Worm (Caenorhabditis elegans) whole organism, L1 larva: ENCODE measurements around the gene C12D5.10.
"Not testable (repeated sequence)": the region's sequence is repeated elsewhere in the genome, so short reads cannot be mapped to it uniquely, and the experiment has no call there.

Experiments
- C04F5.9 ChIP-seq: sonication (generic microtip); optimal IDR thresholded peaks from 2 replicates; lab custom pipeline; 2016; ENCODE audit warnings: missing genetic modification characterization, missing compliant biosample characterization
- C16A3.4 ChIP-seq: fragments of 150-350 bp; optimal IDR thresholded peaks from 2 replicates; lab custom pipeline; 2014; ENCODE audit warnings: missing biosample characterization, missing genetic modification characterization
- C34B4.2 ChIP-seq: sonication (generic microtip); optimal IDR thresholded peaks from 2 replicates; lab custom pipeline; 2017; ENCODE audit warnings: mild to moderate bottlenecking, missing genetic modification characterization, missing compliant biosample characterization
- F16B12.6 ChIP-seq: fragments of 150-350 bp; optimal IDR thresholded peaks from 2 replicates; lab custom pipeline; 2014; ENCODE audit warnings: missing biosample characterization, missing genetic modification characterization
- Y116A8C.19 ChIP-seq: sonication (generic microtip); optimal IDR thresholded peaks from 2 replicates; lab custom pipeline; 2016; ENCODE audit warnings: missing compliant biosample characterization, missing genetic modification characterization, borderline replicate concordance
- alr-1 ChIP-seq: fragments of 200-800 bp; sonication (Bioruptor generic); optimal IDR thresholded peaks from 2 replicates; lab custom pipeline; 2018; ENCODE audit warnings: borderline replicate concordance, mild to moderate bottlenecking, missing genetic modification characterization, missing compliant biosample characterization
- aly-2 ChIP-seq: fragments of 150-350 bp; optimal IDR thresholded peaks from 2 replicates; lab custom pipeline; 2014; ENCODE audit warnings: missing biosample characterization, missing genetic modification characterization
- ceh-63 ChIP-seq: fragments of 200-800 bp; sonication (Bioruptor generic); optimal IDR thresholded peaks from 2 replicates; lab custom pipeline; 2018; ENCODE audit warnings: mild to moderate bottlenecking, missing genetic modification characterization, missing compliant biosample characterization
- efl-1 ChIP-seq, 4 experiments: fragments of 150-350 bp; optimal IDR thresholded peaks in 3 of 4; peaks in 1 of 4; 1 replicate in 1 of 4; 2 replicates in 3 of 4; lab custom pipeline; 2014; ENCODE audit warnings: missing biosample characterization in 2 of 4, missing genetic modification characterization in 2 of 4, missing genetic modification reagents in 2 of 4
- egl-27 ChIP-seq, 2 experiments: fragments of 150-350 bp in 1 of 2; sonication (generic microtip); optimal IDR thresholded peaks; 3 replicates each; lab custom pipeline; 2017 to 2018; ENCODE audit warnings: missing biosample characterization in 2 of 2, missing genetic modification characterization in 2 of 2, missing genetic modification reagents in 2 of 2
- elt-2 ChIP-seq: sonication (generic microtip); optimal IDR thresholded peaks from 2 replicates; lab custom pipeline; 2016; ENCODE audit warnings: missing genetic modification characterization, mild to moderate bottlenecking, inconsistent platforms, missing compliant biosample characterization, missing genetic modification reagents
- fkh-10 ChIP-seq: sonication (generic microtip); optimal IDR thresholded peaks from 2 replicates; lab custom pipeline; 2017; ENCODE audit warnings: missing biosample characterization, missing genetic modification reagents, missing genetic modification characterization
- fkh-8 ChIP-seq: sonication (generic microtip); optimal IDR thresholded peaks from 2 replicates; lab custom pipeline; 2016; ENCODE audit warnings: mild to moderate bottlenecking, missing genetic modification characterization, missing compliant biosample characterization
- grh-1 ChIP-seq: fragments of 200-800 bp; sonication (Bioruptor generic); IDR thresholded peaks from 2 replicates; pipeline ENCODE4 v1.3.6; 2022; ENCODE audit warnings: missing genetic modification reagents, missing genetic modification characterization, missing compliant biosample characterization
- hlh-4 ChIP-seq: sonication (generic microtip); optimal IDR thresholded peaks from 2 replicates; lab custom pipeline; 2016; ENCODE audit warnings: mild to moderate bottlenecking, missing genetic modification characterization, missing compliant biosample characterization
- hpl-2 ChIP-seq: fragments of 150-350 bp; optimal IDR thresholded peaks from 2 replicates; lab custom pipeline; 2014; ENCODE audit warnings: missing biosample characterization, missing genetic modification reagents, missing genetic modification characterization
- jun-1 ChIP-seq: fragments of 150-350 bp; optimal IDR thresholded peaks from 2 replicates; lab custom pipeline; 2014; ENCODE audit warnings: missing biosample characterization, missing genetic modification reagents, missing genetic modification characterization
- lin-13 ChIP-seq: fragments of 150-350 bp; optimal IDR thresholded peaks from 2 replicates; lab custom pipeline; 2014; ENCODE audit warnings: missing biosample characterization, missing genetic modification reagents, missing genetic modification characterization
- lin-14 ChIP-seq: fragments of 200-800 bp; sonication (Bioruptor generic); optimal IDR thresholded peaks from 2 replicates; lab custom pipeline; 2018; ENCODE audit warnings: mild to moderate bottlenecking, missing genetic modification characterization, moderate library complexity, missing compliant biosample characterization
- lin-35 ChIP-seq, 2 experiments: fragments of 150-350 bp; optimal IDR thresholded peaks; 2 replicates each; lab custom pipeline; 2014; ENCODE audit warnings: missing biosample characterization in 2 of 2, missing genetic modification characterization in 2 of 2, missing genetic modification reagents in 2 of 2
- lin-39 ChIP-seq: fragments of 150-350 bp; optimal IDR thresholded peaks from 2 replicates; lab custom pipeline; 2014; ENCODE audit warnings: missing biosample characterization, missing genetic modification reagents, missing genetic modification characterization
- mab-9 ChIP-seq: fragments of 200-800 bp; sonication (Bioruptor generic); IDR thresholded peaks from 2 replicates; pipeline ENCODE4 v1.3.6; 2022; ENCODE audit warnings: missing genetic modification reagents, missing genetic modification characterization, missing compliant biosample characterization
- mef-2 ChIP-seq: fragments of 150-350 bp; optimal IDR thresholded peaks from 2 replicates; lab custom pipeline; 2014; ENCODE audit warnings: missing biosample characterization, missing genetic modification characterization
- nhr-28 ChIP-seq: fragments of 150-350 bp; optimal IDR thresholded peaks from 2 replicates; lab custom pipeline; 2014; ENCODE audit warnings: missing biosample characterization, missing genetic modification characterization
- nhr-71 ChIP-seq: sonication (generic microtip); optimal IDR thresholded peaks from 2 replicates; lab custom pipeline; 2016; ENCODE audit warnings: mild to moderate bottlenecking, missing genetic modification characterization, moderate library complexity, missing compliant biosample characterization
- nhr-77 ChIP-seq: fragments of 150-350 bp; optimal IDR thresholded peaks from 2 replicates; lab custom pipeline; 2014; ENCODE audit warnings: missing biosample characterization, missing genetic modification characterization
- pax-3 ChIP-seq: fragments of 200-800 bp; sonication (Bioruptor generic); optimal IDR thresholded peaks from 2 replicates; lab custom pipeline; 2018; ENCODE audit warnings: mild to moderate bottlenecking, missing genetic modification characterization, moderate library complexity, missing compliant biosample characterization
- skn-1 ChIP-seq: fragments of 150-350 bp; optimal IDR thresholded peaks from 2 replicates; lab custom pipeline; 2014; ENCODE audit warnings: missing biosample characterization, missing genetic modification characterization
- snpc-4 ChIP-seq: fragments of 150-350 bp; optimal IDR thresholded peaks from 2 replicates; lab custom pipeline; 2014; ENCODE audit warnings: missing biosample characterization, missing genetic modification characterization
- snu-23 ChIP-seq: sonication (generic microtip); optimal IDR thresholded peaks from 2 replicates; lab custom pipeline; 2016; ENCODE audit warnings: missing genetic modification characterization, missing compliant biosample characterization
- sptf-1 ChIP-seq: fragments of 150-350 bp; optimal IDR thresholded peaks from 2 replicates; lab custom pipeline; 2014; ENCODE audit warnings: missing biosample characterization, missing genetic modification characterization
- tbx-2 ChIP-seq: sonication (generic microtip); optimal IDR thresholded peaks from 2 replicates; lab custom pipeline; 2016; ENCODE audit warnings: missing genetic modification characterization, missing compliant biosample characterization
- unc-130 ChIP-seq: fragments of 150-350 bp; optimal IDR thresholded peaks from 2 replicates; lab custom pipeline; 2017; ENCODE audit warnings: missing biosample characterization, missing genetic modification characterization, inconsistent platforms
- unc-30 ChIP-seq: sonication (generic microtip); optimal IDR thresholded peaks from 2 replicates; lab custom pipeline; 2017; ENCODE audit warnings: missing biosample characterization, missing genetic modification characterization
- unc-86 ChIP-seq: sonication (generic microtip); optimal IDR thresholded peaks from 2 replicates; lab custom pipeline; 2016; ENCODE audit warnings: missing genetic modification characterization, missing compliant biosample characterization

Gene C12D5.10

DNA sequence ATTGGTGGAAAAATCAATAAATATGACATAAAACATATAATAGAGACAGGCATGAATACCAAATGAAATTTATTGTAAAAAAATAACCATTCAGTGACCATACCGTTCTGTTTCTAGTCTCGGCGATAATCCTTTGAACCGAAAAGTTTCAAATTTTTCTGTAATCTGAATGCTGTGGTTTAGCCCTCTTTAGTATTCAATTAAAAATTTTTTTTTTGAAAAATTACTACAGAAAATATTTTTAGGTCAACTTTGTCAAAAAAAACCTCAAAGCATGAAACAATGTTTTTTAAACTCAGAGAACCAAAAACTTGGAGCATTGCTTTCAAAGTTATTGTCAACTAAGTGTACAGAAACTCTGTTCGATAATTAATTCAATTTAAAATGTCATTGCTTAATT, 15.2 kb upstream of the C12D5.10 start, which contains the start of gene ZK105.11:
Gene ZK105.11 (minus strand): TSS at position 101 of the 400 bp plus-strand sequence.
- TF ChIP-seq snpc-4 (no peak), egl-27 (tag; optimal IDR thresholded peaks at IDR 0.05; lab: Kevin White, UChicago) (no peak), sptf-1 (tag; lab: Kevin White, UChicago) (no peak), mab-9 (no peak), nhr-71 (tag; lab: Kevin White, UChicago) (no peak), lin-39 (tag; lab: Kevin White, UChicago) (no peak), unc-86 (tag; lab: Kevin White, UChicago) (no peak), C16A3.4 (tag; lab: Kevin White, UChicago) (no peak), mef-2 (no peak), unc-130 (tag; lab: Kevin White, UChicago) (no peak), jun-1 (tag; lab: Kevin White, UChicago) (no peak), efl-1 (optimal IDR thresholded peaks at IDR 0.05; lab: Kevin White, UChicago) (no peak), efl-1 (GFP tag; optimal IDR thresholded peaks at IDR 0.05 in 1 of 2; lab: Kevin White, UChicago) (no peak), lin-35 (GFP tag; optimal IDR thresholded peaks at IDR 0.05; lab: Kevin White, UChicago) (no peak), C34B4.2 (no peak), hlh-4 (tag; lab: Kevin White, UChicago) (no peak), snu-23 (GFP tag; lab: Kevin White, UChicago) (no peak)

DNA sequence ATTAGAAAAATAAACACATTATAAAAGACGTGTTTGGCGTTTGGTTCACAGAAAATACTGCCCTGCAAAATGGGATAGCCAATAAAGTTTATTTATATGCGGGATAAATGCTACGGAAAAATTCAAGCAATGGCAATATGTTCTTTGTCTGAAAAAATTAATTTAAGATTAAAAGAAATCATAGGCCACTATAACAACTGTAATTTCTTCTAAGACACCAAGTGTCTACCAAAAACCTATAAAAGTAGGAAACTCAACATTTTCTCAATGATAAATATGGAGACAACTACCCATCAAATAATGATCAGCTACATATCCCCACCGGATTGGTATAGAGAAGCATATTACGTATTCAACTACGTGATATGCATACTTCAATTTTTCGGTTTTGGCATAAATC, 12.0 kb upstream of the C12D5.10 start, which contains the start of gene srw-3:
Gene srw-3 (plus strand): TSS at position 301 of the 400 bp plus-strand sequence.
- TF ChIP-seq alr-1 (no peak), skn-1 (tag; lab: Kevin White, UChicago) (no peak), fkh-10 (GFP tag; lab: Kevin White, UChicago) (no peak), elt-2 (tag; lab: Kevin White, UChicago) (no peak), C34B4.2 (no peak), jun-1 (tag; lab: Kevin White, UChicago) (no peak), hpl-2 (GFP tag; lab: Kevin White, UChicago) (no peak), tbx-2 (no peak), nhr-71 (tag; lab: Kevin White, UChicago) (no peak), ceh-63 (no peak), fkh-8 (tag; lab: Kevin White, UChicago) (no peak), C16A3.4 (tag; lab: Kevin White, UChicago) (no peak), C04F5.9 (no peak)

DNA sequence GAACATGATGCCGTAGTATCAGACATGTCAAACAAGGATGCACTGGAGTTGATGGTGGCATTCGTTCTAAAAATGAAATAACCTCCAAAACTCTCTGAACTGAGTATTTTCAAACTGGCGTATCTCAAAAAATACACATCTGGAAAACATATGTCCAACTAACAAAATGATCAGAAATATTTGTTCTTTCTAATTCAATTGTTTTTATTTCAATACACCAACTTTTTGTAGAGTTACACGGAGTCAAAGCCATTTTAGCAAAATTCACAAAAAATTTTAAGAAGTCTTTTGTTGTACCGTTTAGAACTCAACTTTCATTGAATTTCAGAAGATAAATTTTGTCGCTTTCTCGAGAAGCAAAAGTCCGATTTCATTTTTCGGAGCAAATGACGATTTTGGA, 10.2 kb upstream of the C12D5.10 start, which contains the start of gene srsx-40:
Gene srsx-40 (minus strand): TSS at position 101 of the 400 bp plus-strand sequence.
- TF ChIP-seq snu-23 (GFP tag; lab: Kevin White, UChicago); ceh-63; pax-3 (tag; lab: Kevin White, UChicago): not testable (repeated sequence)
- TF ChIP-seq, all 84 proteins: peak for 0; not testable (repeated sequence) for 84

DNA sequence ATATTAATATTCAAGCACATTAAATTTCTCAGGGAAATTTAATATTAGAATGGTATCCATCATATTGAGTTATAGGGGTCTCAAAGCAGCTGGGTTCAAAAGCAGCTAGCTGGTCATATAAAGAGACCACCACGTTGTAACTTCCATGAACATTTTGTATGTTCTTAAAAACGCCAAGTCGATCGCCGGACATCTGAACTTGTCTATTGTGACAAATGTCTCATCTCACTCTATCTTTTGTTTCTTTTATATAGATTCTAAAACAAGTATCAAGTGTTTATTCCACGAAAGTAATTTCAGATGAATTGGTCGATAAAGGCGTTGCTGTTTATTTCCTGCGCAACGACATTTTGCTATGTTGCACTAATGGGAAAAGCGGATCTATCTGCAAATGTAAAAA, 3.5 kb upstream of the C12D5.10 start, which contains the start of gene ZK105.3:
Gene ZK105.3 (plus strand): TSS at position 301 of the 400 bp plus-strand sequence.
- TF ChIP-seq lin-14 (no peak), Y116A8C.19 (tag; lab: Kevin White, UChicago) (no peak), C16A3.4 (tag; lab: Kevin White, UChicago) (no peak), aly-2 (tag; lab: Kevin White, UChicago) (no peak), F16B12.6 (tag; lab: Kevin White, UChicago) (no peak), nhr-28 (tag; lab: Kevin White, UChicago) (no peak), jun-1 (tag; lab: Kevin White, UChicago) (no peak), unc-30 (tag; lab: Kevin White, UChicago) (no peak), nhr-71 (tag; lab: Kevin White, UChicago) (no peak), hpl-2 (GFP tag; lab: Kevin White, UChicago) (no peak), grh-1 (no peak), lin-13 (GFP tag; lab: Kevin White, UChicago) (no peak), nhr-77 (tag; lab: Kevin White, UChicago) (no peak)
